Worm (Caenorhabditis elegans) whole organism, late embryonic: Measurements from ENCODE around the gene nlp-28.

Source experiments
- C08G9.2 ChIP-seq: sonication (generic microtip); optimal IDR thresholded peaks from 2 replicates; lab custom pipeline; 2016; ENCODE audit warnings: mild to moderate bottlenecking, missing genetic modification characterization, moderate library complexity, missing compliant biosample characterization
- F13H6.1 ChIP-seq: sonication (generic microtip); optimal IDR thresholded peaks from 2 replicates; lab custom pipeline; 2016; ENCODE audit warnings: missing genetic modification characterization, missing compliant biosample characterization
- K02D7.2 ChIP-seq: sonication (generic microtip); optimal IDR thresholded peaks from 2 replicates; lab custom pipeline; 2017; ENCODE audit warnings: mild to moderate bottlenecking, missing genetic modification characterization, missing compliant biosample characterization
- Y22D7AL.16 ChIP-seq: sonication (generic microtip); optimal IDR thresholded peaks from 2 replicates; lab custom pipeline; 2016; ENCODE audit warnings: missing genetic modification characterization, missing compliant biosample characterization
- ahr-1 ChIP-seq: sonication (generic microtip); optimal IDR thresholded peaks from 2 replicates; lab custom pipeline; 2016; ENCODE audit warnings: missing genetic modification characterization, missing compliant biosample characterization
- ama-1 ChIP-seq: fragments of 150-350 bp; optimal IDR thresholded peaks from 2 replicates; lab custom pipeline; 2014
- ceh-22 ChIP-seq: sonication (generic microtip); optimal IDR thresholded peaks from 2 replicates; lab custom pipeline; 2017; ENCODE audit warnings: missing biosample characterization, missing genetic modification characterization
- ceh-24 ChIP-seq: sonication (generic microtip); optimal IDR thresholded peaks from 2 replicates; lab custom pipeline; 2016; ENCODE audit warnings: mild to moderate bottlenecking, missing genetic modification characterization, missing compliant biosample characterization
- ceh-31 ChIP-seq: sonication (generic microtip); optimal IDR thresholded peaks from 2 replicates; lab custom pipeline; 2016; ENCODE audit warnings: missing genetic modification characterization, missing compliant biosample characterization
- ceh-34 ChIP-seq: sonication (generic microtip); optimal IDR thresholded peaks from 2 replicates; lab custom pipeline; 2016; ENCODE audit warnings: mild to moderate bottlenecking, missing genetic modification characterization, missing compliant biosample characterization
- ceh-6 ChIP-seq: fragments of 200-800 bp; sonication (Bioruptor generic); optimal IDR thresholded peaks from 2 replicates; lab custom pipeline; 2018; ENCODE audit warnings: mild to moderate bottlenecking, missing genetic modification characterization, missing compliant biosample characterization
- dve-1 ChIP-seq: sonication (generic microtip); optimal IDR thresholded peaks from 2 replicates; lab custom pipeline; 2017; ENCODE audit warnings: antibody characterized with exemption, mild to moderate bottlenecking, missing genetic modification characterization, missing compliant biosample characterization
- eyg-1 ChIP-seq: sonication (generic microtip); optimal IDR thresholded peaks from 2 replicates; lab custom pipeline; 2016; ENCODE audit warnings: missing genotype, missing genetic modification characterization, missing compliant biosample characterization
- fkh-10 ChIP-seq: fragments of 150-350 bp; optimal IDR thresholded peaks from 2 replicates; lab custom pipeline; 2014; ENCODE audit warnings: missing biosample characterization, missing genetic modification reagents, missing genetic modification characterization
- fkh-6 ChIP-seq: sonication (generic microtip); optimal IDR thresholded peaks from 2 replicates; lab custom pipeline; 2016; ENCODE audit warnings: missing genetic modification characterization, missing compliant biosample characterization
- gmeb-2 ChIP-seq: sonication (generic microtip); optimal IDR thresholded peaks from 2 replicates; lab custom pipeline; 2016; ENCODE audit warnings: missing genetic modification characterization, inconsistent platforms, missing compliant biosample characterization
- hlh-13 ChIP-seq: fragments of 200-800 bp; sonication (Bioruptor generic); optimal IDR thresholded peaks from 2 replicates; lab custom pipeline; 2018; ENCODE audit warnings: mild to moderate bottlenecking, missing genetic modification characterization, missing compliant biosample characterization
- hlh-15 ChIP-seq: sonication (generic microtip); optimal IDR thresholded peaks from 2 replicates; lab custom pipeline; 2016; ENCODE audit warnings: missing genetic modification characterization, missing compliant biosample characterization
- hlh-30 ChIP-seq: sonication (generic microtip); optimal IDR thresholded peaks from 2 replicates; lab custom pipeline; 2017; ENCODE audit warnings: antibody characterized with exemption, missing genetic modification characterization, missing compliant biosample characterization; ENCODE audit not compliant: insufficient read depth
- hlh-6 ChIP-seq: sonication (generic microtip); optimal IDR thresholded peaks from 2 replicates; lab custom pipeline; 2016; ENCODE audit warnings: missing genotype, missing genetic modification characterization, missing compliant biosample characterization
- hlh-8 ChIP-seq: sonication (generic microtip); optimal IDR thresholded peaks from 2 replicates; lab custom pipeline; 2016; ENCODE audit warnings: missing genotype, missing genetic modification characterization, missing compliant biosample characterization
- lim-6 ChIP-seq: sonication (generic microtip); optimal IDR thresholded peaks from 2 replicates; lab custom pipeline; 2016; ENCODE audit warnings: missing genetic modification characterization, missing compliant biosample characterization
- lin-11 ChIP-seq: fragments of 200-800 bp; sonication (Bioruptor generic); optimal IDR thresholded peaks from 2 replicates; lab custom pipeline; 2018; ENCODE audit warnings: mild to moderate bottlenecking, missing genetic modification characterization, missing compliant biosample characterization
- madf-2 ChIP-seq: sonication (generic microtip); optimal IDR thresholded peaks from 2 replicates; lab custom pipeline; 2017; ENCODE audit warnings: missing genetic modification characterization, missing compliant biosample characterization
- mec-3 ChIP-seq: sonication (generic microtip); optimal IDR thresholded peaks from 2 replicates; lab custom pipeline; 2016; ENCODE audit warnings: borderline replicate concordance, missing genetic modification characterization, missing compliant biosample characterization
- pag-3 ChIP-seq: sonication (generic microtip); optimal IDR thresholded peaks from 2 replicates; lab custom pipeline; 2016; ENCODE audit warnings: missing compliant biosample characterization, missing genetic modification characterization, borderline replicate concordance
- pha-2 ChIP-seq: sonication (generic microtip); optimal IDR thresholded peaks from 2 replicates; lab custom pipeline; 2017; ENCODE audit warnings: mild to moderate bottlenecking, missing genetic modification characterization, missing compliant biosample characterization
- pha-4 ChIP-seq: fragments of 150-350 bp; optimal IDR thresholded peaks from 2 replicates; lab custom pipeline; 2018; ENCODE audit warnings: missing biosample characterization, missing genetic modification reagents, missing genetic modification characterization
- pqm-1 ChIP-seq: sonication (generic microtip); optimal IDR thresholded peaks from 2 replicates; lab custom pipeline; 2016; ENCODE audit warnings: missing genetic modification characterization, missing compliant biosample characterization
- ref-2 ChIP-seq: sonication (generic microtip); optimal IDR thresholded peaks from 2 replicates; lab custom pipeline; 2016; ENCODE audit warnings: missing genetic modification characterization, missing compliant biosample characterization
- sdc-2 ChIP-seq: sonication (generic microtip); optimal IDR thresholded peaks from 2 replicates; lab custom pipeline; 2016; ENCODE audit warnings: missing genotype, missing genetic modification characterization, missing compliant biosample characterization
- sox-2 ChIP-seq: fragments of 200-800 bp; sonication (Bioruptor generic); IDR thresholded peaks from 2 replicates; pipeline ENCODE4 v1.3.6; 2022; ENCODE audit warnings: missing genetic modification reagents, missing genetic modification characterization, missing compliant biosample characterization
- sox-4 ChIP-seq: sonication (generic microtip); optimal IDR thresholded peaks from 2 replicates; lab custom pipeline; 2017; ENCODE audit warnings: mild to moderate bottlenecking, missing genetic modification characterization, inconsistent platforms, missing compliant biosample characterization
- syd-9 ChIP-seq: sonication (generic microtip); optimal IDR thresholded peaks from 2 replicates; lab custom pipeline; 2016; ENCODE audit warnings: mild to moderate bottlenecking, missing genetic modification characterization, moderate library complexity, missing compliant biosample characterization
- tbx-7 ChIP-seq: sonication (generic microtip); optimal IDR thresholded peaks from 2 replicates; lab custom pipeline; 2016; ENCODE audit warnings: missing genotype, missing genetic modification characterization, missing compliant biosample characterization
- ttx-3 ChIP-seq: sonication (generic microtip); optimal IDR thresholded peaks from 2 replicates; lab custom pipeline; 2016; ENCODE audit warnings: missing genetic modification reagents, missing genetic modification characterization, missing compliant biosample characterization
- unc-3 ChIP-seq, 2 experiments: fragments of 200-800 bp in 1 of 2; sonication (Bioruptor generic) in 1 of 2; sonication (generic microtip) in 1 of 2; conservative IDR thresholded peaks in 1 of 2; optimal IDR thresholded peaks in 1 of 2; 2 replicates each; pipeline versions ENCODE4 v1.3.6 to Lab custom; 2016 to 2022; ENCODE audit warnings: missing compliant biosample characterization in 2 of 2, missing genetic modification characterization in 2 of 2, missing genetic modification reagents in 1 of 2
- unc-42 ChIP-seq: sonication (generic microtip); optimal IDR thresholded peaks from 2 replicates; lab custom pipeline; 2016; ENCODE audit warnings: missing genotype, missing genetic modification characterization, missing compliant biosample characterization
- unc-55 ChIP-seq: sonication (generic microtip); optimal IDR thresholded peaks from 2 replicates; lab custom pipeline; 2017; ENCODE audit warnings: missing biosample characterization, missing genetic modification reagents, missing genetic modification characterization
- zip-5 ChIP-seq: sonication (generic microtip); optimal IDR thresholded peaks from 2 replicates; lab custom pipeline; 2016; ENCODE audit warnings: missing genetic modification characterization, missing compliant biosample characterization

The nlp-28 gene

DNA sequence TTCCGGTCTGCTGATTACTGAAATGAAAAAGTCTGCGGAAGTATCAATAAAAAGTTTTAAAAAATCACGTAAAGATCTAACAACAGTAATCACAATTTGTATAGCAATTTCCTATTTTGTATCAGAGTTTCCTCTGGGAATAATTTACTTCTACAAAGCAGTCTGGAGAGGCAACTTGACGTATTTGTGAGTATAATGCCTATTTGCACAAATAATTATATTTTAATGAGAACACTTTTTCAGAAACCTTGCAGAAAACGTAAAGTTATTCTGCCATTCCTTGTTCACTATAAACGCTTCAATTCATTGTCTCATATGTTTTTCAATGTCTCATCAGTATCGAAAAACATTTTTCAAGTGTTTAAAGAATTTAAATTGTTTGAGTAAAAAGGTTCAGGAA is 30.9 kb downstream of the nlp-28 start:
- TF ChIP-seq F13H6.1 (tag; lab: Kevin White, UChicago) (no peak), tbx-7 (no peak), pha-2 (tag; lab: Kevin White, UChicago) (no peak), ceh-6 (GFP tag; lab: Kevin White, UChicago) (no peak), sox-2 (GFP tag; lab: Robert Waterston, UW) (no peak), pha-4 (tag; lab: Kevin White, UChicago) (no peak), pqm-1 (tag; lab: Kevin White, UChicago) (no peak), sdc-2 (tag; lab: Kevin White, UChicago) (no peak)

ce11 chrV:4019188-4019587 is 31.5 kb downstream of the nlp-28 start, which contains the start of gene K09D9.3:
TSS of gene K09D9.3 (plus strand) at chrV:4019488.
- TF ChIP-seq pha-4 (tag; lab: Kevin White, UChicago) (no peak), hlh-6 (tag; lab: Kevin White, UChicago) (no peak), ama-1 (lab: Kevin White, UChicago) (no peak), pag-3 (tag; lab: Kevin White, UChicago) (no peak)

ce11 chrV:4021776-4022175 is 34.1 kb downstream of the nlp-28 start, which contains the start of gene K09D9.14:
TSS of gene K09D9.14 (minus strand) at chrV:4021876.
- TF ChIP-seq sox-2 (GFP tag; lab: Robert Waterston, UW) (no peak), ama-1 (lab: Kevin White, UChicago) (no peak), fkh-6 (tag; lab: Kevin White, UChicago) (no peak), eyg-1 (tag; lab: Kevin White, UChicago) (no peak), unc-3 (GFP tag; conservative IDR thresholded peaks at IDR 0.05; lab: Robert Waterston, UW) (no peak), unc-3 (tag; optimal IDR thresholded peaks at IDR 0.05; lab: Kevin White, UChicago) (no peak), sox-4 (tag; lab: Kevin White, UChicago) (no peak), hlh-15 (tag; lab: Kevin White, UChicago) (no peak), ref-2 (tag; lab: Kevin White, UChicago) (no peak), lim-6 (tag; lab: Kevin White, UChicago) (no peak), lin-11 (tag; lab: Kevin White, UChicago) (no peak)

DNA sequence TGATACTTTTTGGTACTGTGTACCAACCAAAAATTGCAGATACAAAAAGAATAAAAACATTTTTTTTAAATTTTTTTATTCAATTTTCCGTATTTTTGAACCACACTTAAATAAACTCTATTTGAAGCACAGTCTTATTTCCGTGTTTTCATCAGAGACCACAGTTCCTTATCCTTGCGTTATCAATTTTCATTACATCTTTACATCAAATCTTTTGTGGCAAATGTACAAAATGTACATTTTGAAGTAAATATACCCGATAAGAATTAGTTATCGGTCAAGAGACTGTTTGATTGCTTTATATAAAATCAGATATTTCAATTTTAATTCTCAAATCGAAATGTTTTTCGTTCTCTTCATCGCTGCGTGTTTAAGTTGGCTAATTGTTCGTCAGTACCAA is 34.6 kb downstream of the nlp-28 start, which contains the start of gene cyp-35A3:
TSS of gene cyp-35A3 (plus strand) at position 301 of the 400 bp plus-strand sequence.
- TF ChIP-seq C08G9.2 (tag; lab: Kevin White, UChicago), result no peak
- TF ChIP-seq hlh-8, result no peak
- TF ChIP-seq Y22D7AL.16 (tag; lab: Kevin White, UChicago), result no peak
- TF ChIP-seq gmeb-2 (tag; lab: Kevin White, UChicago), result no peak
- TF ChIP-seq ceh-24, result no peak
- no peak for TF ChIP-seq K02D7.2 (tag; lab: Kevin White, UChicago)
- no peak for TF ChIP-seq madf-2
- no peak for TF ChIP-seq mec-3 (tag; lab: Kevin White, UChicago)
- no peak for TF ChIP-seq ceh-34 (tag; lab: Kevin White, UChicago)
- TF ChIP-seq pha-4 (tag; lab: Kevin White, UChicago), result no peak
- TF ChIP-seq hlh-13 (GFP tag; lab: Kevin White, UChicago), result no peak
- no peak for TF ChIP-seq fkh-10 (GFP tag; lab: Kevin White, UChicago)
- TF ChIP-seq, all 69 proteins: peak for 0

- no peak for TF ChIP-seq ceh-31
- TF ChIP-seq syd-9 (tag; lab: Kevin White, UChicago), result no peak
- no peak for TF ChIP-seq ahr-1 (tag; lab: Kevin White, UChicago)
- TF ChIP-seq zip-5, result no peak
- no peak for TF ChIP-seq lin-11 (tag; lab: Kevin White, UChicago)
- TF ChIP-seq hlh-30 (tag; lab: Kevin White, UChicago), result no peak
- no peak for TF ChIP-seq unc-42 (tag; lab: Kevin White, UChicago)
- no peak for TF ChIP-seq ceh-22 (tag; lab: Kevin White, UChicago)
- TF ChIP-seq hlh-6 (tag; lab: Kevin White, UChicago), result no peak
- no peak for TF ChIP-seq ttx-3
- TF ChIP-seq hlh-8, result no peak
- no peak for TF ChIP-seq unc-55 (GFP tag; lab: Kevin White, UChicago)
- no peak for TF ChIP-seq dve-1 (tag; lab: Kevin White, UChicago)
- TF ChIP-seq hlh-15 (tag; lab: Kevin White, UChicago), result no peak
Observed at ce11 chrV:4024777-4025176, 37.1 kb downstream of the nlp-28 start, which contains the start of gene K09D9.1. TSS of gene K09D9.1 (plus strand) at chrV:4025047.
